Fruit fly (Drosophila melanogaster) whole organism, adult: Measurements from ENCODE around the gene CG34328.

ENCODE experiments used
- CG14711 ChIP-seq: fragments of 200-800 bp; sonication (Bioruptor generic); optimal IDR thresholded peaks from 2 replicates; lab custom pipeline; 2018; ENCODE audit warnings: missing biosample characterization, mild to moderate bottlenecking, missing genetic modification characterization, moderate library complexity
- CG33017 ChIP-seq: fragments of 200-800 bp; sonication (Bioruptor generic); optimal IDR thresholded peaks from 2 replicates; lab custom pipeline; 2018; ENCODE audit warnings: missing biosample characterization, mild to moderate bottlenecking, missing genetic modification characterization, moderate library complexity
- CG5204 ChIP-seq: fragments of 200-800 bp; sonication (Bioruptor generic); optimal IDR thresholded peaks from 2 replicates; lab custom pipeline; 2016; ENCODE audit warnings: missing biosample characterization, missing genetic modification characterization
- CG7045 ChIP-seq: fragments of 200-800 bp; sonication (Bioruptor generic); optimal IDR thresholded peaks from 2 replicates; lab custom pipeline; 2017; ENCODE audit warnings: missing biosample characterization, mild to moderate bottlenecking, missing genetic modification characterization
- Crg-1 ChIP-seq: fragments of 200-800 bp; sonication (Bioruptor generic); optimal IDR thresholded peaks from 2 replicates; lab custom pipeline; 2016; ENCODE audit warnings: missing biosample characterization, missing genetic modification characterization
- cic ChIP-seq: fragments of 200-800 bp; sonication (Bioruptor generic); optimal IDR thresholded peaks from 2 replicates; lab custom pipeline; 2017; ENCODE audit warnings: missing biosample characterization, mild to moderate bottlenecking, missing genetic modification characterization, moderate library complexity

- no peak for TF ChIP-seq CG33017
- TF ChIP-seq cic (GFP tag; lab: Kevin White, UChicago): no peak
- TF ChIP-seq CG14711 (tag; lab: Kevin White, UChicago): no peak
- no peak for TF ChIP-seq CG7045
- no peak for TF ChIP-seq CG5204 (GFP tag; lab: Kevin White, UChicago)
- TF ChIP-seq Crg-1 (GFP tag; lab: Kevin White, UChicago): no peak
Measured at dm6 chrX:18438568-18438967, 38.7 kb upstream of the CG34328 start, which contains the start of gene CG32551.
